Worm (Caenorhabditis elegans): Measurements from ENCODE around the gene F15H10.7.

DNA sequence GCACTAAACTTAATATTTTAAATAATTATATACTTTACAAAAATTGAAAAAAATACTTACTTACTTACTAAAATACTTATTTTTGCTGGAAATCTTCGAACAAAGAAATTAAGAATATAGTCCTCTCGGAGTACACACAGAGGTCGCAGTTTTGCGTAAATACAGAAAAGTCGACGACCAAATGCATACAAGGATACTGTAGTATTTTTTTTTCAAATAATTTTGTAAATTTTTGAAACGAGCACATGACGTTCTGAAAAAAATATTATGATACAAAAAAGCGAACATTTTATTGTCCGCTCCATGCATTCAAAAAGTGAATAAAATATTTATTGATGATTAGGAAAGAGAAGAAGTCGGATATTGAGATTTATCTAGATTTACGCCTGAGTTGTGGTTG is 20.0 kb upstream of the F15H10.7 start, which contains the start of gene apc-10:
- TF ChIP-seq fos-1 (tag; optimal IDR thresholded peaks at IDR 0.05) (no peak), ztf-11 (tag; optimal IDR thresholded peaks at IDR 0.05) (no peak), ztf-4 (tag; optimal IDR thresholded peaks at IDR 0.05) (no peak)
